Worm (Caenorhabditis elegans): ENCODE results near the gene cap-2.
A peak's percentile ranks its signal among the peaks of the same experiment; 100 is the strongest.

cap-2 gene

ce11 chrII:10917174-10917573, 48.2 kb downstream of the cap-2 start, which contains the start of gene F44F4.10:
Gene F44F4.10 (minus strand): TSS chrII:10917274.
- no peak for TF ChIP-seq akir-1 (GFP tag; optimal IDR thresholded peaks at IDR 0.05)

ce11 chrII:10918293-10918756, 49.3 kb downstream of the cap-2 start, which contains the start of gene tba-4:
Gene tba-4 (plus strand): TSS chrII:10918706.
- TF ChIP-seq zfh-2 (GFP tag; conservative IDR thresholded peaks at IDR 0.05) (no peak), nhr-80 (tag; optimal IDR thresholded peaks at IDR 0.05) (peak; percentile 83), chd-7 (tag; optimal IDR thresholded peaks at IDR 0.05) (no peak), ceh-79 (tag; optimal IDR thresholded peaks at IDR 0.05) (no peak), efl-1 (GFP tag; optimal IDR thresholded peaks at IDR 0.05) (no peak), ets-4 (GFP tag; optimal IDR thresholded peaks at IDR 0.05) (no peak), nhr-27 (tag; optimal IDR thresholded peaks at IDR 0.05) (no peak), ztf-26 (tag; optimal IDR thresholded peaks at IDR 0.05) (no peak), F57C9.4 (tag; optimal IDR thresholded peaks at IDR 0.05) (no peak), C06A6.2 (GFP tag; conservative IDR thresholded peaks at IDR 0.05) (no peak), tbx-9 (tag; optimal IDR thresholded peaks at IDR 0.05; ENCODE audit: borderline replicate concordance) (no peak), F39B2.1 (GFP tag; IDR thresholded peaks at IDR 0.05) (no peak), xnd-1 (tag; optimal IDR thresholded peaks at IDR 0.05) (no peak), let-607 (tag; optimal IDR thresholded peaks at IDR 0.05) (peak in 1 of 2 experiments; percentile 63), egl-44 (GFP tag; IDR thresholded peaks at IDR 0.05) (no peak), attf-6 (GFP tag; IDR thresholded peaks at IDR 0.05) (no peak), madf-3 (GFP tag; IDR thresholded peaks at IDR 0.05) (no peak), cebp-1 (GFP tag; IDR thresholded peaks at IDR 0.05) (peak; percentile 50; the same call in 1 of the 2 replicates), cebp-1 (tag; optimal IDR thresholded peaks at IDR 0.05) (no peak), B0019.2 (GFP tag; conservative IDR thresholded peaks at IDR 0.05) (no peak), mes-4 (tag; optimal IDR thresholded peaks at IDR 0.05) (no peak), lin-40 (tag; optimal IDR thresholded peaks at IDR 0.05) (no peak)

Data from whole organism, young adult.